Fruit fly (Drosophila melanogaster): ENCODE measurements around the gene EndoGI.
A peak's percentile ranks its signal among the peaks of the same experiment; 100 is the strongest.

The EndoGI gene

dm6 chr2L:16286360-16287005 lies 29.0 kb downstream of the EndoGI start (continued):
- TF ChIP-seq CG3032 (tag; optimal IDR thresholded peaks at IDR 0.05) = peak; percentile 67
- peak; percentile 75 for TF ChIP-seq Ets96B (tag; optimal IDR thresholded peaks at IDR 0.05)
- TF ChIP-seq vri (GFP tag; optimal IDR thresholded peaks at IDR 0.05) = peak; percentile 48
- no peak for TF ChIP-seq Blimp-1 (GFP tag; optimal IDR thresholded peaks at IDR 0.05)
- TF ChIP-seq salr (GFP tag; optimal IDR thresholded peaks at IDR 0.05) = peak; percentile 46 to 79
- TF ChIP-seq acj6 (GFP tag; optimal IDR thresholded peaks at IDR 0.05) = peak; percentile 72
- peak; percentile 81 for TF ChIP-seq CG10631 (GFP tag; optimal IDR thresholded peaks at IDR 0.05)
- peak; percentile 84 for TF ChIP-seq svp (GFP tag)
- peak; percentile 46 for TF ChIP-seq Ets21C (GFP tag; optimal IDR thresholded peaks at IDR 0.05)
- TF ChIP-seq CG8119 (GFP tag; IDR thresholded peaks at IDR 0.05) = no peak
- peak; percentile 58 for TF ChIP-seq CG6808 (GFP tag; optimal IDR thresholded peaks at IDR 0.05)
- TF ChIP-seq eg (GFP tag; IDR thresholded peaks at IDR 0.05) = no peak
- peak; percentile 52 for TF ChIP-seq CG1621 (tag; optimal IDR thresholded peaks at IDR 0.05)
- TF ChIP-seq net (GFP tag; optimal IDR thresholded peaks at IDR 0.05) = peak; percentile 80
- peak; percentile 62 for TF ChIP-seq esn (GFP tag; optimal IDR thresholded peaks at IDR 0.05)
- peak; percentile 67 for TF ChIP-seq OdsH (GFP tag; optimal IDR thresholded peaks at IDR 0.05)
- peak; percentile 79 for TF ChIP-seq pdm3 (GFP tag; optimal IDR thresholded peaks at IDR 0.05)
- no peak for TF ChIP-seq CG11294 (GFP tag; IDR thresholded peaks at IDR 0.05)
- peak; percentile 84 for TF ChIP-seq achi (GFP tag; optimal IDR thresholded peaks at IDR 0.05)
- TF ChIP-seq Lpt (GFP tag; optimal IDR thresholded peaks at IDR 0.05) = peak; percentile 53
- peak; percentile 65 for TF ChIP-seq CG34406 (GFP tag; optimal IDR thresholded peaks at IDR 0.05)
- peak; percentile 65 for TF ChIP-seq Sox102F (GFP tag; optimal IDR thresholded peaks at IDR 0.05)

- peak; percentile 14 for TF ChIP-seq fkh (GFP tag; optimal IDR thresholded peaks at IDR 0.05)
- no peak for TF ChIP-seq Eip78C (GFP tag)
- peak; percentile 24 for TF ChIP-seq CG6276 (GFP tag; optimal IDR thresholded peaks at IDR 0.05)
- no peak for TF ChIP-seq Hr38 (GFP tag; optimal IDR thresholded peaks at IDR 0.05)
- TF ChIP-seq achi (GFP tag; optimal IDR thresholded peaks at IDR 0.05) = no peak
These were observed 29.6 kb downstream of the EndoGI start for dm6 chr2L:16287006-16287601.

- TF ChIP-seq CG4318 (GFP tag; optimal IDR thresholded peaks at IDR 0.05) = no peak
- no peak for TF ChIP-seq svp (GFP tag)
- TF ChIP-seq achi (GFP tag; optimal IDR thresholded peaks at IDR 0.05) = peak; percentile 21
- TF ChIP-seq CG34406 (GFP tag; optimal IDR thresholded peaks at IDR 0.05) = no peak
- peak; percentile 77 for TF ChIP-seq pdm3 (GFP tag; optimal IDR thresholded peaks at IDR 0.05)
- TF ChIP-seq Sox14 (GFP tag; optimal IDR thresholded peaks at IDR 0.05) = peak; percentile 62
- TF ChIP-seq fd85E (GFP tag; optimal IDR thresholded peaks at IDR 0.05) = peak; percentile 48
- TF ChIP-seq salr (GFP tag; optimal IDR thresholded peaks at IDR 0.05) = peak in 1 of 2 experiments; percentile 27
- peak; percentile 81 for TF ChIP-seq cyc (GFP tag; optimal IDR thresholded peaks at IDR 0.05)
- peak; percentile 52 for TF ChIP-seq net (GFP tag; optimal IDR thresholded peaks at IDR 0.05)
- TF ChIP-seq CG3919 (GFP tag; optimal IDR thresholded peaks at IDR 0.05) = peak; percentile 82
- peak; percentile 28 for TF ChIP-seq CG6854 (GFP tag; optimal IDR thresholded peaks at IDR 0.05)
- TF ChIP-seq Smox (GFP tag; optimal IDR thresholded peaks at IDR 0.05) = peak; percentile 77
- no peak for TF ChIP-seq CG8119 (GFP tag; IDR thresholded peaks at IDR 0.05)
- peak; percentile 57 for TF ChIP-seq Eip93F (GFP tag; optimal IDR thresholded peaks at IDR 0.05)
- peak; percentile 58 for TF ChIP-seq vri (GFP tag; optimal IDR thresholded peaks at IDR 0.05)
- TF ChIP-seq Lpt (GFP tag; optimal IDR thresholded peaks at IDR 0.05) = no peak
- TF ChIP-seq CG15336 (GFP tag; IDR thresholded peaks at IDR 0.05) = no peak
- peak; percentile 25 for TF ChIP-seq CG8319 (GFP tag; optimal IDR thresholded peaks at IDR 0.05)
- TF ChIP-seq lz (GFP tag; optimal IDR thresholded peaks at IDR 0.05) = peak; percentile 79
- peak; percentile 59 for TF ChIP-seq CG11902 (GFP tag; optimal IDR thresholded peaks at IDR 0.05)
- TF ChIP-seq topi (GFP tag; optimal IDR thresholded peaks at IDR 0.05) = peak; percentile 54
- no peak for TF ChIP-seq Ets96B (tag; optimal IDR thresholded peaks at IDR 0.05)
- no peak for TF ChIP-seq CG6276 (GFP tag; optimal IDR thresholded peaks at IDR 0.05)
- TF ChIP-seq Eip75B (GFP tag; optimal IDR thresholded peaks at IDR 0.05) = peak; percentile 60
- peak; percentile 65 for TF ChIP-seq CG1621 (tag; optimal IDR thresholded peaks at IDR 0.05)
- peak; percentile 81 for TF ChIP-seq Hr39 (GFP tag; optimal IDR thresholded peaks at IDR 0.05)
- no peak for TF ChIP-seq eg (GFP tag; IDR thresholded peaks at IDR 0.05)
- TF ChIP-seq Eip78C (GFP tag) = peak; percentile 80
- TF ChIP-seq fd59A (GFP tag; optimal IDR thresholded peaks at IDR 0.05) = no peak
- peak; percentile 27 for TF ChIP-seq dac (GFP tag; optimal IDR thresholded peaks at IDR 0.05)
- peak; percentile 17 for TF ChIP-seq CG6808 (GFP tag; optimal IDR thresholded peaks at IDR 0.05)
- no peak for TF ChIP-seq CG11294 (GFP tag; IDR thresholded peaks at IDR 0.05)
- TF ChIP-seq Ets21C (GFP tag; optimal IDR thresholded peaks at IDR 0.05) = peak; percentile 60
These were observed 30.3 kb downstream of the EndoGI start, which contains the start of the genes crp and pkaap for dm6 chr2L:16287602-16288392. TSS of gene crp (minus strand) at chr2L:16287730. TSS of gene pkaap (plus strand) at chr2L:16288290.

Data from whole organism, prepupa.